Worm (Caenorhabditis elegans): ENCODE measurements around the gene tag-294.

ce11 chrX:5786193-5786592 lies 23.0 kb upstream of the tag-294 start, which contains the start of gene F46G11.6:
- TF ChIP-seq fkh-10 (GFP tag; optimal IDR thresholded peaks at IDR 0.05) (no peak), ama-1 (optimal IDR thresholded peaks at IDR 0.05) (no peak), pros-1 (tag; optimal IDR thresholded peaks at IDR 0.05) (no peak), ceh-22 (tag; optimal IDR thresholded peaks at IDR 0.05) (no peak), Y22D7AL.16 (tag; optimal IDR thresholded peaks at IDR 0.05) (no peak), ets-4 (tag; optimal IDR thresholded peaks at IDR 0.05) (no peak), ceh-34 (tag; optimal IDR thresholded peaks at IDR 0.05) (no peak), madf-2 (tag; optimal IDR thresholded peaks at IDR 0.05) (no peak), dmd-4 (tag; optimal IDR thresholded peaks at IDR 0.05; ENCODE audit: borderline replicate concordance) (no peak), ceh-9 (tag; optimal IDR thresholded peaks at IDR 0.05) (no peak), pqm-1 (tag; optimal IDR thresholded peaks at IDR 0.05) (no peak), ceh-31 (tag; optimal IDR thresholded peaks at IDR 0.05) (no peak), fkh-6 (tag; optimal IDR thresholded peaks at IDR 0.05) (no peak), nhr-11 (tag; optimal IDR thresholded peaks at IDR 0.05) (no peak)
